Worm (Caenorhabditis elegans): ENCODE measurements around the gene mtss-1.

The mtss-1 gene

DNA sequence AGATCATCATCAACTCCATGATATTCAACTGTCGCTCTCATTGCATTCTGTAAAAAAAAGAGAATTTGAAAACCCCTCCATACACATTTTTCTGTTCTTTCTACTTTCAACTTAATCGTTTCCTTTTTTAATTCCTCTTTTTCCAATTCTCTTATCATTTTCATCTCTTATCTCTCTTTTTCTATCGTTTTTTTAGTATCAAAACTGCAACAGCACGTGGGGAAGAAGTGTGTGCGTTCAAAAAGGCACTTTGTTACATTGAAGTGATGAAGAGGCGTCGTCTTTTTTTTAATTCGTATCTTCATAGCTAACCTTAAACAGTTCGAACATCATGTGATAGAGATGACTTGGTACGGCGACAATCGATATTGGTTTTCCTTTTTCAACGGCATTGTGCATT lies 29.0 kb upstream of the mtss-1 start (continued):
- TF ChIP-seq elt-3 (tag; optimal IDR thresholded peaks at IDR 0.05) = peak in 1 of 3 experiments; percentile 0
- TF ChIP-seq nhr-25 (tag; optimal IDR thresholded peaks at IDR 0.05) = peak; percentile 28
- TF ChIP-seq ceh-82 (tag; optimal IDR thresholded peaks at IDR 0.05) = no peak
- TF ChIP-seq nhr-11 (tag; optimal IDR thresholded peaks at IDR 0.05) = no peak
- TF ChIP-seq nhr-43 (tag; optimal IDR thresholded peaks at IDR 0.05; ENCODE audit: poor library complexity, severe bottlenecking) = peak; percentile 50
- peak; percentile 4 for TF ChIP-seq snpc-4 (tag; optimal IDR thresholded peaks at IDR 0.05)
- no peak for TF ChIP-seq nhr-76 (tag; optimal IDR thresholded peaks at IDR 0.05)
- TF ChIP-seq eor-1 (tag; optimal IDR thresholded peaks at IDR 0.05) = no peak

DNA sequence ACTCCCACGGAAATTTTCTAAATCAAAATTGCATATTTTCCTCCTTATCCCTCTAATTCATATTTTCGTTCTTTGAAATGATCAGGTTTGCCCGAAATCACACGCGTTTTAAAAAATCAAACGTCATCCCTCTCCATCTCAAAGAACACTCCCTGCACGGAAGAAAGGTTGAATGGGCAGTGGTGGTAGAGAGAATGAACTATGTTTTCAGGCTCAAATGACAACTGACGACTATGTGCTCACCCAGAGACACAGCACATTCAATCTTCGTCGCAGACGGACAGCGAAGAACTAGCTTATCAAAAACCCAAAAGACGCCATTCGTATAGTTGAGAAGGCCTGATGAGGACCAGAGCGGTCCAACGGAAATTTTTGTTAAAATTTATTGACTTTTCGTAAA lies 28.3 kb upstream of the mtss-1 start:
- TF ChIP-seq mml-1 (tag; optimal IDR thresholded peaks at IDR 0.05) = no peak
- TF ChIP-seq egl-5 (tag; optimal IDR thresholded peaks at IDR 0.05) = peak; percentile 26
- no peak for TF ChIP-seq elt-1 (tag; optimal IDR thresholded peaks at IDR 0.05)
- TF ChIP-seq elt-2 (tag; optimal IDR thresholded peaks at IDR 0.05) = no peak
- no peak for TF ChIP-seq hmg-11 (tag; optimal IDR thresholded peaks at IDR 0.05)
- peak; percentile 46 for TF ChIP-seq nfya-1 (tag; optimal IDR thresholded peaks at IDR 0.05; ENCODE audit: insufficient read depth)
- no peak for TF ChIP-seq sea-2 (GFP tag; optimal IDR thresholded peaks at IDR 0.05)
- TF ChIP-seq skn-1 (tag; optimal IDR thresholded peaks at IDR 0.05) = no peak

DNA sequence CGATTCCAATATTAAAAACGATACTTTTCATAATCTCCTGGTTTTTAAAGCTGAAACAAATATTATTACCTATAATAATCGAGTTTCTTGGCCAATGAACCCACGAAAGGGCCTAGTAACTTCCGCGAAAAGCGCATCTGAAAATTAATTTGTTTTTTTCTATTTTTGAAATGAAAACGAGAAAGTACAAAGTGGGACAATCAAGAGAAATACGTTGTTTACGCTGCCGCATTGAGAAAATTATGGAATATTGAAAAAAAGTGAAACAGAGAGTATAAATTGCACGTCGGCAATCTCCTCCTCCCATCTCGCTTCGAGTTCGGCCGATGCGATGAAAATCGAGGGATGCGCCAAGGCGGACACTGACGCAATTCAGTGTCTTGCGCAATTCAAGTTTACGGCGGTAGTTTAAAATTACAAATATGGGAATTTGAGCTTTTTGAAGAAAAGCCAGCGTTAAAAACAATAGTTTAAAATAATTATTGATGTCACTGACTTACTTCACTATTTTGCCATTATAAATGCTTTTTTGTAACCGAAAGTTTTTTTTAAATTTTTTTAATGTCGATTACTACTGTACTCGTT lies 26.7 kb upstream of the mtss-1 start, which contains the start of gene pdhk-2:
Gene pdhk-2 (minus strand): TSS at position 137 of the 585 bp plus-strand sequence.
- TF ChIP-seq jun-1 (tag; optimal IDR thresholded peaks at IDR 0.05) (peak; percentile 88), aly-2 (tag; optimal IDR thresholded peaks at IDR 0.05) (peak; percentile 36), pha-4 (tag; optimal IDR thresholded peaks at IDR 0.05) (peak; percentile 97), tbx-2 (tag; optimal IDR thresholded peaks at IDR 0.05) (peak; percentile 88), lsy-12 (tag; optimal IDR thresholded peaks at IDR 0.05) (peak; percentile 91), skn-1 (tag; optimal IDR thresholded peaks at IDR 0.05) (peak; percentile 95), zag-1 (tag; optimal IDR thresholded peaks at IDR 0.05) (peak; percentile 10), nhr-28 (tag; optimal IDR thresholded peaks at IDR 0.05) (peak; percentile 7), fos-1 (tag; optimal IDR thresholded peaks at IDR 0.05) (no peak), elt-1 (tag; optimal IDR thresholded peaks at IDR 0.05) (peak; percentile 72), nhr-67 (tag; optimal IDR thresholded peaks at IDR 0.05) (no peak), nhr-11 (tag; optimal IDR thresholded peaks at IDR 0.05) (peak; percentile 46), nhr-76 (tag; optimal IDR thresholded peaks at IDR 0.05) (no peak), egl-5 (tag; optimal IDR thresholded peaks at IDR 0.05) (peak; percentile 75), elt-2 (tag; optimal IDR thresholded peaks at IDR 0.05) (peak; percentile 80), ceh-28 (tag; optimal IDR thresholded peaks at IDR 0.05) (peak; percentile 82), mdl-1 (tag; optimal IDR thresholded peaks at IDR 0.05) (peak; percentile 48), daf-12 (tag; optimal IDR thresholded peaks at IDR 0.05) (no peak), nhr-77 (tag; optimal IDR thresholded peaks at IDR 0.05) (peak; percentile 24), lin-15B (tag; optimal IDR thresholded peaks at IDR 0.05) (peak; percentile 95), ceh-16 (tag; optimal IDR thresholded peaks at IDR 0.05) (peak; percentile 32), ZK546.5 (tag; optimal IDR thresholded peaks at IDR 0.05) (no peak), ceh-82 (tag; optimal IDR thresholded peaks at IDR 0.05) (peak; percentile 78), fkh-2 (tag; optimal IDR thresholded peaks at IDR 0.05) (no peak), mml-1 (tag; optimal IDR thresholded peaks at IDR 0.05) (no peak), unc-62 (GFP tag; optimal IDR thresholded peaks at IDR 0.05) (peak; percentile 73), nhr-23 (tag; optimal IDR thresholded peaks at IDR 0.05) (peak; percentile 94), ama-1 (optimal IDR thresholded peaks at IDR 0.05) (peak; percentile 57), lin-39 (tag; optimal IDR thresholded peaks at IDR 0.05) (peak; percentile 89), ztf-11 (tag; optimal IDR thresholded peaks at IDR 0.05) (no peak), nhr-25 (tag; optimal IDR thresholded peaks at IDR 0.05) (peak; percentile 91), ceh-9 (tag; optimal IDR thresholded peaks at IDR 0.05) (no peak), hmg-11 (tag; optimal IDR thresholded peaks at IDR 0.05) (peak; percentile 92), nhr-237 (tag; optimal IDR thresholded peaks at IDR 0.05) (no peak), R02D3.7 (tag; optimal IDR thresholded peaks at IDR 0.05) (peak; percentile 88), nhr-12 (tag; optimal IDR thresholded peaks at IDR 0.05) (no peak), eor-1 (tag; optimal IDR thresholded peaks at IDR 0.05) (no peak), snpc-4 (tag; optimal IDR thresholded peaks at IDR 0.05) (peak; percentile 79), elt-3 (tag; optimal IDR thresholded peaks at IDR 0.05) (no peak), egl-27 (tag; optimal IDR thresholded peaks at IDR 0.05) (peak; percentile 63), ztf-4 (tag; optimal IDR thresholded peaks at IDR 0.05) (peak; percentile 40), pqm-1 (tag; optimal IDR thresholded peaks at IDR 0.05) (peak; percentile 71), sea-2 (GFP tag; optimal IDR thresholded peaks at IDR 0.05) (no peak), nfya-1 (tag; optimal IDR thresholded peaks at IDR 0.05; ENCODE audit: insufficient read depth) (peak; percentile 92), unc-39 (tag; optimal IDR thresholded peaks at IDR 0.05) (no peak), fkh-10 (GFP tag; optimal IDR thresholded peaks at IDR 0.05) (peak; percentile 66), nhr-43 (tag; optimal IDR thresholded peaks at IDR 0.05; ENCODE audit: poor library complexity, severe bottlenecking) (peak; percentile 96)
